Fruit fly (Drosophila melanogaster) whole organism, embryonic: Measurements from ENCODE around the gene CG7694.

Experiments
- Adf1 ChIP-seq: fragments of 200-800 bp; sonication (Bioruptor generic); IDR thresholded peaks from 2 replicates; pipeline ENCODE4 v1.3.6; 2022; ENCODE audit warnings: missing biosample characterization, missing genetic modification characterization
- Bgb ChIP-seq: fragments of 200-800 bp; sonication (Bioruptor generic); IDR thresholded peaks from 2 replicates; pipeline ENCODE4 v1.3.6; 2022; ENCODE audit warnings: missing biosample characterization, missing genetic modification characterization; ENCODE audit not compliant: partially characterized antibody
- CG10321 ChIP-seq: fragments of 200-800 bp; sonication (Bioruptor generic); IDR thresholded peaks from 2 replicates; pipeline ENCODE4 v1.3.6; 2022; ENCODE audit warnings: missing biosample characterization, missing genetic modification characterization
- CG11085 ChIP-seq: fragments of 200-800 bp; sonication (Bioruptor generic); IDR thresholded peaks from 2 replicates; pipeline ENCODE4 v1.3.6; 2022; ENCODE audit warnings: missing biosample characterization, missing genetic modification characterization
- CG11504 ChIP-seq: fragments of 200-800 bp; sonication (Bioruptor generic); optimal IDR thresholded peaks from 3 replicates; lab custom pipeline; 2019; ENCODE audit warnings: missing biosample characterization, mild to moderate bottlenecking, missing genetic modification characterization, moderate library complexity
- CG11695 ChIP-seq: fragments of 200-800 bp; sonication (Bioruptor generic); IDR thresholded peaks from 3 replicates; pipeline ENCODE4 v1.3.6; 2022; ENCODE audit warnings: missing biosample characterization, missing genetic modification characterization
- CG12299 ChIP-seq: fragments of 200-800 bp; sonication (Bioruptor generic); optimal IDR thresholded peaks from 2 replicates; lab custom pipeline; 2018; ENCODE audit warnings: missing biosample characterization, mild to moderate bottlenecking, missing genetic modification characterization
- CG14667 ChIP-seq: fragments of 200-800 bp; sonication (Bioruptor generic); IDR thresholded peaks from 2 replicates; pipeline ENCODE4 v1.3.6; 2022; ENCODE audit warnings: missing biosample characterization, missing genetic modification characterization
- CG15011 ChIP-seq: fragments of 200-800 bp; sonication (Bioruptor generic); optimal IDR thresholded peaks from 3 replicates; lab custom pipeline; 2018; ENCODE audit warnings: missing biosample characterization, mild to moderate bottlenecking, missing genetic modification characterization
- CG15269 ChIP-seq: fragments of 200-800 bp; sonication (Bioruptor generic); optimal IDR thresholded peaks from 2 replicates; lab custom pipeline; 2018; ENCODE audit warnings: missing biosample characterization, mild to moderate bottlenecking, missing genetic modification characterization, moderate library complexity
- CG17328 ChIP-seq: fragments of 200-800 bp; sonication (Bioruptor generic); IDR thresholded peaks from 2 replicates; pipeline ENCODE4 v1.3.6; 2022; ENCODE audit warnings: missing biosample characterization, missing genetic modification characterization
- CG3065 ChIP-seq: fragments of 200-800 bp; sonication (Bioruptor generic); optimal IDR thresholded peaks from 2 replicates; lab custom pipeline; 2016; ENCODE audit warnings: missing biosample characterization, missing genetic modification characterization
- CG33213 ChIP-seq: fragments of 200-800 bp; sonication (Bioruptor generic); optimal IDR thresholded peaks from 3 replicates; lab custom pipeline; 2016; ENCODE audit warnings: missing biosample characterization, missing genetic modification characterization
- CG3407 ChIP-seq: fragments of 200-800 bp; sonication (Bioruptor generic); optimal IDR thresholded peaks from 2 replicates; lab custom pipeline; 2018; ENCODE audit warnings: missing biosample characterization, mild to moderate bottlenecking, missing genetic modification characterization
- CG3847 ChIP-seq: fragments of 200-800 bp; sonication (Bioruptor generic); IDR thresholded peaks from 2 replicates; pipeline ENCODE4 v1.3.6; 2022; ENCODE audit warnings: missing biosample characterization, missing genetic modification characterization
- CG9609 ChIP-seq: fragments of 200-800 bp; sonication (Bioruptor generic); optimal IDR thresholded peaks from 3 replicates; lab custom pipeline; 2016; ENCODE audit warnings: missing biosample characterization, missing genetic modification characterization
- CG9817 ChIP-seq: fragments of 200-800 bp; sonication (Bioruptor generic); optimal IDR thresholded peaks from 2 replicates; lab custom pipeline; 2018; ENCODE audit warnings: missing biosample characterization, mild to moderate bottlenecking, missing genetic modification characterization, moderate library complexity
- CrebB ChIP-seq: fragments of 200-800 bp; sonication (Bioruptor generic); optimal IDR thresholded peaks from 3 replicates; lab custom pipeline; 2018; ENCODE audit warnings: missing biosample characterization, mild to moderate bottlenecking, missing genetic modification characterization
- Deaf1 ChIP-seq: fragments of 200-800 bp; optimal IDR thresholded peaks from 3 replicates; lab custom pipeline; 2019; ENCODE audit warnings: missing biosample characterization, mild to moderate bottlenecking, missing genetic modification characterization, moderate library complexity
- Dip2 ChIP-seq: fragments of 200-800 bp; sonication (Bioruptor generic); IDR thresholded peaks from 2 replicates; pipeline ENCODE4 v1.3.6; 2022; ENCODE audit warnings: missing biosample characterization, missing genetic modification characterization
- Doc2 ChIP-seq: fragments of 200-800 bp; sonication (Bioruptor generic); IDR thresholded peaks from 2 replicates; pipeline ENCODE4 v1.3.6; 2022; ENCODE audit warnings: missing biosample characterization, missing genetic modification characterization
- Doc3 ChIP-seq: fragments of 200-800 bp; sonication (Bioruptor generic); IDR thresholded peaks from 3 replicates; pipeline ENCODE4 v1.3.6; 2022; ENCODE audit warnings: missing biosample characterization, missing genetic modification characterization; ENCODE audit not compliant: partially characterized antibody
- E2f1 ChIP-seq: fragments of 200-800 bp; sonication (Bioruptor generic); IDR thresholded peaks from 2 replicates; pipeline ENCODE4 v1.3.6; 2022; ENCODE audit warnings: missing biosample characterization, missing genetic modification characterization
- Gsc ChIP-seq: fragments of 200-800 bp; sonication (Bioruptor generic); IDR thresholded peaks from 2 replicates; pipeline ENCODE4 v1.3.6; 2022; ENCODE audit warnings: missing biosample characterization, missing genetic modification characterization
- MESR4 ChIP-seq: fragments of 200-800 bp; sonication (Bioruptor generic); optimal IDR thresholded peaks from 2 replicates; lab custom pipeline; 2018; ENCODE audit warnings: missing biosample characterization, mild to moderate bottlenecking, missing genetic modification characterization, moderate library complexity
- Nf-YB ChIP-seq: fragments of 200-800 bp; sonication (Bioruptor generic); optimal IDR thresholded peaks from 3 replicates; lab custom pipeline; 2019; ENCODE audit warnings: missing biosample characterization, mild to moderate bottlenecking, missing genetic modification characterization, moderate library complexity
- Optix ChIP-seq: fragments of 200-800 bp; sonication (Bioruptor generic); IDR thresholded peaks from 3 replicates; pipeline ENCODE4 v1.3.6; 2022; ENCODE audit warnings: missing biosample characterization, missing genetic modification characterization
- Xrp1 ChIP-seq: fragments of 200-800 bp; sonication (Bioruptor generic); IDR thresholded peaks from 2 replicates; pipeline ENCODE4 v1.3.6; 2022; ENCODE audit warnings: missing biosample characterization, missing genetic modification characterization
- cas ChIP-seq: fragments of 200-800 bp; sonication (Bioruptor generic); IDR thresholded peaks from 2 replicates; pipeline ENCODE4 v1.3.6; 2022; ENCODE audit warnings: missing biosample characterization, missing genetic modification characterization
- cato ChIP-seq: fragments of 200-800 bp; sonication (Bioruptor generic); optimal IDR thresholded peaks from 2 replicates; lab custom pipeline; 2016; ENCODE audit warnings: missing biosample characterization, missing genetic modification characterization, borderline replicate concordance
- crp ChIP-seq, 2 experiments: fragments of 200-800 bp; sonication (Bioruptor generic); optimal IDR thresholded peaks; 2 replicates in 1 of 2; 3 replicates in 1 of 2; lab custom pipeline; 2017; ENCODE audit warnings: missing biosample characterization in 2 of 2, missing genetic modification characterization in 2 of 2, mild to moderate bottlenecking in 1 of 2, moderate library complexity in 1 of 2
- dan ChIP-seq: fragments of 200-800 bp; sonication (Bioruptor generic); IDR thresholded peaks from 2 replicates; pipeline ENCODE4 v1.3.6; 2022; ENCODE audit warnings: missing biosample characterization, missing genetic modification characterization
- fru ChIP-seq: fragments of >200 bp; optimal IDR thresholded peaks from 2 replicates; lab custom pipeline; 2017
- gcm2 ChIP-seq: fragments of 200-800 bp; sonication (Bioruptor generic); optimal IDR thresholded peaks from 2 replicates; lab custom pipeline; 2016; ENCODE audit warnings: missing biosample characterization, missing genetic modification characterization
- grn ChIP-seq: fragments of 200-800 bp; sonication (Bioruptor generic); optimal IDR thresholded peaks from 3 replicates; lab custom pipeline; 2017; ENCODE audit warnings: missing biosample characterization, missing genetic modification characterization
- gsb ChIP-seq: fragments of 200-800 bp; sonication (Bioruptor generic); IDR thresholded peaks from 2 replicates; pipeline ENCODE4 v1.3.6; 2022; ENCODE audit warnings: missing biosample characterization, missing genetic modification characterization
- hbn ChIP-seq: fragments of 200-800 bp; sonication (Bioruptor generic); IDR thresholded peaks from 2 replicates; pipeline ENCODE4 v1.3.6; 2022; ENCODE audit warnings: missing biosample characterization, missing genetic modification characterization; ENCODE audit not compliant: partially characterized antibody
- klu ChIP-seq: fragments of 200-800 bp; sonication (Bioruptor generic); IDR thresholded peaks from 2 replicates; pipeline ENCODE4 v1.3.6; 2022; ENCODE audit warnings: missing biosample characterization, missing genetic modification characterization
- lilli ChIP-seq: fragments of 200-800 bp; sonication (Bioruptor generic); optimal IDR thresholded peaks from 3 replicates; lab custom pipeline; 2016; ENCODE audit warnings: missing biosample characterization, missing genetic modification characterization
- oc ChIP-seq: fragments of 200-800 bp; sonication (Bioruptor generic); optimal IDR thresholded peaks from 2 replicates; lab custom pipeline; 2018; ENCODE audit warnings: missing biosample characterization, mild to moderate bottlenecking, missing genetic modification characterization, moderate library complexity
- pho ChIP-seq: fragments of 200-800 bp; sonication (Bioruptor generic); optimal IDR thresholded peaks from 2 replicates; lab custom pipeline; 2016; ENCODE audit warnings: missing biosample characterization, missing genetic modification characterization
- pros ChIP-seq: fragments of 200-800 bp; sonication (Bioruptor generic); optimal IDR thresholded peaks from 3 replicates; lab custom pipeline; 2019; ENCODE audit warnings: missing biosample characterization, mild to moderate bottlenecking, missing genetic modification characterization, moderate library complexity
- row ChIP-seq: fragments of 200-800 bp; sonication (Bioruptor generic); IDR thresholded peaks from 3 replicates; pipeline ENCODE4 v1.3.6; 2022; ENCODE audit warnings: missing biosample characterization, missing genetic modification characterization
- sc ChIP-seq, 3 experiments: fragments of >200 bp in 2 of 3; fragments of 200-800 bp in 1 of 3; sonication (Bioruptor generic) in 1 of 3; optimal IDR thresholded peaks; 2 replicates in 2 of 3; 3 replicates in 1 of 3; lab custom pipeline; 2017; ENCODE audit warnings: mild to moderate bottlenecking in 1 of 3, missing biosample characterization in 1 of 3, missing genetic modification characterization in 1 of 3, missing genetic modification reagents in 1 of 3
- seq ChIP-seq: fragments of 200-800 bp; sonication (Bioruptor generic); IDR thresholded peaks from 2 replicates; pipeline ENCODE4 v1.3.6; 2022; ENCODE audit warnings: missing biosample characterization, missing genetic modification characterization
- slou ChIP-seq: fragments of 200-800 bp; sonication (Bioruptor generic); optimal IDR thresholded peaks from 3 replicates; lab custom pipeline; 2016; ENCODE audit warnings: missing biosample characterization, missing genetic modification characterization
- so ChIP-seq: fragments of 200-800 bp; sonication (Bioruptor generic); IDR thresholded peaks from 3 replicates; pipeline ENCODE4 v1.3.6; 2022; ENCODE audit warnings: missing biosample characterization, missing genetic modification characterization
- stwl ChIP-seq: fragments of 200-800 bp; sonication (Bioruptor generic); optimal IDR thresholded peaks from 3 replicates; lab custom pipeline; 2018; ENCODE audit warnings: missing biosample characterization, mild to moderate bottlenecking, missing genetic modification characterization, moderate library complexity
- unpg ChIP-seq: fragments of 200-800 bp; sonication (Bioruptor generic); optimal IDR thresholded peaks from 3 replicates; lab custom pipeline; 2018; ENCODE audit warnings: missing biosample characterization, mild to moderate bottlenecking, missing genetic modification characterization, moderate library complexity
- z ChIP-seq: fragments of 200-800 bp; sonication (Bioruptor generic); IDR thresholded peaks from 3 replicates; pipeline ENCODE4 v1.3.6; 2022; ENCODE audit warnings: missing biosample characterization, missing genetic modification characterization

CG7694 gene

dm6 chr3R:18573699-18574259 is 888 bp downstream of the CG7694 start (continued):
- peak; percentile 95 for TF ChIP-seq CG11504 (tag; lab: Kevin White, UChicago)
- TF ChIP-seq z (GFP tag; lab: Robert Waterston, UW) = no peak; the same call in 2 of the 3 replicates
- peak; percentile 85 for TF ChIP-seq Nf-YB (GFP tag; lab: Kevin White, UChicago)
- no peak for TF ChIP-seq stwl (tag; lab: Kevin White, UChicago)
- TF ChIP-seq Adf1 (GFP tag; lab: Robert Waterston, UW) = peak; percentile 78
- peak; percentile 29 for TF ChIP-seq MESR4
- TF ChIP-seq seq (GFP tag; lab: Robert Waterston, UW) = peak; percentile 94
- TF ChIP-seq unpg (GFP tag; lab: Kevin White, UChicago) = peak; percentile 95
- peak; percentile 95 for TF ChIP-seq pho (GFP tag; lab: Kevin White, UChicago)
- TF ChIP-seq Optix (GFP tag; lab: Robert Waterston, UW) = peak; percentile 56; the same call in 1 of the 3 replicates
- peak; percentile 77 for TF ChIP-seq CG11085 (GFP tag; lab: Robert Waterston, UW)
- peak; percentile 94 for TF ChIP-seq CG3847 (GFP tag; lab: Robert Waterston, UW)
- TF ChIP-seq CG3407 (GFP tag; lab: Kevin White, UChicago) = peak; percentile 83
- peak; percentile 81 for TF ChIP-seq CG15011 (GFP tag; lab: Kevin White, UChicago)
- TF ChIP-seq CG15269 = peak; percentile 96
- peak; percentile 76; the same call in 1 of the 2 replicates for TF ChIP-seq cas
- TF ChIP-seq sc (optimal IDR thresholded peaks at IDR 0.05; lab: Kevin White, UChicago) = no peak
- TF ChIP-seq sc (GFP tag; optimal IDR thresholded peaks at IDR 0.05; lab: Kevin White, UChicago) = peak; percentile 92
- TF ChIP-seq Doc2 (GFP tag; lab: Robert Waterston, UW) = peak; percentile 61
- TF ChIP-seq pros = no peak
- TF ChIP-seq slou (GFP tag; lab: Kevin White, UChicago) = peak; percentile 74
- TF ChIP-seq so (GFP tag; lab: Robert Waterston, UW) = peak; percentile 95
- TF ChIP-seq row (GFP tag; lab: Robert Waterston, UW) = peak; percentile 96
- TF ChIP-seq CG9817 (tag; lab: Kevin White, UChicago) = peak; percentile 88
- TF ChIP-seq lilli (GFP tag; lab: Kevin White, UChicago) = peak; percentile 95
- peak; percentile 92 for TF ChIP-seq cato (GFP tag; lab: Kevin White, UChicago)
- TF ChIP-seq Xrp1 (GFP tag; lab: Robert Waterston, UW) = peak; percentile 92
- peak; percentile 83 for TF ChIP-seq CG14667 (GFP tag; lab: Robert Waterston, UW)
- TF ChIP-seq Dip2 = 0 out of 2 replicates have a peak, but pooled peaks have one; percentile 46
- TF ChIP-seq dan (GFP tag; lab: Robert Waterston, UW) = no peak
- peak; percentile 95 for TF ChIP-seq CG11695 (GFP tag; lab: Robert Waterston, UW)
- TF ChIP-seq CG17328 (GFP tag; lab: Robert Waterston, UW) = peak; percentile 89
- peak; percentile 86 for TF ChIP-seq gcm2
- TF ChIP-seq CG10321 (GFP tag; lab: Robert Waterston, UW) = peak; percentile 64
- no peak for TF ChIP-seq grn (GFP tag; lab: Kevin White, UChicago)
- TF ChIP-seq E2f1 (GFP tag; lab: Robert Waterston, UW) = peak; percentile 91
- no peak for TF ChIP-seq Doc3 (GFP tag; lab: Robert Waterston, UW)
- TF ChIP-seq oc (tag; lab: Kevin White, UChicago) = peak; percentile 89
- TF ChIP-seq gsb (GFP tag; lab: Robert Waterston, UW) = peak; percentile 87
- TF ChIP-seq klu (GFP tag; lab: Robert Waterston, UW) = peak; percentile 88
- TF ChIP-seq CG9609 (GFP tag; lab: Kevin White, UChicago) = peak; percentile 95
- TF ChIP-seq Deaf1 (tag; lab: Kevin White, UChicago) = peak; percentile 77
- TF ChIP-seq CG33213 = peak; percentile 67
- TF ChIP-seq CG3065 (GFP tag; lab: Kevin White, UChicago) = peak; percentile 88
- TF ChIP-seq crp (GFP tag; optimal IDR thresholded peaks at IDR 0.05; lab: Kevin White, UChicago) = peak in 1 of 2 experiments; percentile 62
- TF ChIP-seq Gsc (GFP tag; lab: Robert Waterston, UW) = peak; percentile 65
- TF ChIP-seq hbn (GFP tag; lab: Robert Waterston, UW) = no peak
- peak; percentile 90 for TF ChIP-seq CrebB
- peak; percentile 90 for TF ChIP-seq CG12299 (tag; lab: Kevin White, UChicago)
- no peak for TF ChIP-seq fru (lab: Kevin White, UChicago)
- no peak for TF ChIP-seq Bgb (GFP tag; lab: Robert Waterston, UW)
